Fruit fly (Drosophila melanogaster): ENCODE results near the gene CG4452.

dm6 chr3L:9355555-9355954 is 11.6 kb upstream of the CG4452 start:
- TF ChIP-seq h (optimal IDR thresholded peaks at IDR 0.05): no peak
- no peak for TF ChIP-seq Sin3A (optimal IDR thresholded peaks at IDR 0.05)
- no peak for TF ChIP-seq psq (optimal IDR thresholded peaks at IDR 0.05)

All from Kc167 (cell line).